Worm (Caenorhabditis elegans) whole organism, L2 larva: ENCODE results near the gene Y39A3B.1.

ENCODE experiments used
- C34F6.9 ChIP-seq: fragments of 150-350 bp; optimal IDR thresholded peaks from 2 replicates; lab custom pipeline; 2014; ENCODE audit warnings: missing biosample characterization, missing genetic modification characterization
- R02D3.7 ChIP-seq: fragments of 150-350 bp; optimal IDR thresholded peaks from 2 replicates; lab custom pipeline; 2014; ENCODE audit warnings: missing biosample characterization, missing genetic modification characterization
- Y55F3AM.14 ChIP-seq: fragments of 200-800 bp; sonication (Bioruptor generic); optimal IDR thresholded peaks from 2 replicates; lab custom pipeline; 2018; ENCODE audit warnings: mild to moderate bottlenecking, missing genetic modification characterization, missing compliant biosample characterization
- ZK546.5 ChIP-seq: sonication (generic microtip); optimal IDR thresholded peaks from 2 replicates; lab custom pipeline; 2017; ENCODE audit warnings: missing biosample characterization, missing genetic modification characterization
- alr-1 ChIP-seq: fragments of 150-350 bp; optimal IDR thresholded peaks from 2 replicates; lab custom pipeline; 2014; ENCODE audit warnings: missing biosample characterization, missing genetic modification characterization
- aly-2 ChIP-seq: fragments of 150-350 bp; optimal IDR thresholded peaks from 2 replicates; lab custom pipeline; 2014; ENCODE audit warnings: missing biosample characterization, missing genetic modification characterization
- ama-1 ChIP-seq: fragments of 150-350 bp; optimal IDR thresholded peaks from 2 replicates; lab custom pipeline; 2018; ENCODE audit warnings: inconsistent platforms
- ceh-82 ChIP-seq: fragments of 150-350 bp; optimal IDR thresholded peaks from 2 replicates; lab custom pipeline; 2014; ENCODE audit warnings: missing biosample characterization, missing genetic modification characterization
- crh-2 ChIP-seq: sonication (generic microtip); optimal IDR thresholded peaks from 2 replicates; lab custom pipeline; 2017; ENCODE audit warnings: missing biosample characterization, missing genetic modification characterization
- dmd-4 ChIP-seq: sonication (generic microtip); optimal IDR thresholded peaks from 2 replicates; lab custom pipeline; 2017; ENCODE audit warnings: missing biosample characterization, missing genetic modification characterization
- egl-27 ChIP-seq: sonication (generic microtip); optimal IDR thresholded peaks from 3 replicates; lab custom pipeline; 2017; ENCODE audit warnings: missing biosample characterization, missing genetic modification reagents, missing genetic modification characterization
- fos-1 ChIP-seq: fragments of 150-350 bp; optimal IDR thresholded peaks from 2 replicates; lab custom pipeline; 2014; ENCODE audit warnings: missing biosample characterization, missing genetic modification characterization
- lin-11 ChIP-seq: fragments of 150-350 bp; sonication (generic microtip); optimal IDR thresholded peaks from 2 replicates; lab custom pipeline; 2014; ENCODE audit warnings: missing biosample characterization, missing genetic modification characterization, inconsistent platforms, mixed read lengths
- lin-13 ChIP-seq: fragments of 150-350 bp; optimal IDR thresholded peaks from 2 replicates; lab custom pipeline; 2014; ENCODE audit warnings: missing biosample characterization, missing genetic modification reagents, missing genetic modification characterization
- lsy-2 ChIP-seq, 2 experiments: fragments of 150-350 bp in 1 of 2; sonication (generic microtip) in 1 of 2; optimal IDR thresholded peaks; 2 replicates each; lab custom pipeline; 2014 to 2017; ENCODE audit warnings: missing biosample characterization in 2 of 2, missing genetic modification characterization in 2 of 2
- mab-5 ChIP-seq: fragments of 150-350 bp; optimal IDR thresholded peaks from 2 replicates; lab custom pipeline; 2014; ENCODE audit warnings: missing biosample characterization, missing genetic modification characterization
- mbf-1 ChIP-seq: sonication (generic microtip); optimal IDR thresholded peaks from 2 replicates; lab custom pipeline; 2017; ENCODE audit warnings: missing biosample characterization, missing genetic modification characterization
- nhr-12 ChIP-seq: fragments of 150-350 bp; optimal IDR thresholded peaks from 2 replicates; lab custom pipeline; 2014; ENCODE audit warnings: missing biosample characterization, missing genetic modification characterization
- nhr-129 ChIP-seq: fragments of 150-350 bp; optimal IDR thresholded peaks from 2 replicates; lab custom pipeline; 2014; ENCODE audit warnings: missing biosample characterization, missing genetic modification characterization
- nhr-21 ChIP-seq: fragments of 150-350 bp; optimal IDR thresholded peaks from 2 replicates; lab custom pipeline; 2014; ENCODE audit warnings: missing biosample characterization, missing genetic modification characterization
- nhr-23 ChIP-seq: fragments of 150-350 bp; optimal IDR thresholded peaks from 2 replicates; lab custom pipeline; 2014; ENCODE audit warnings: missing biosample characterization, missing genetic modification reagents, missing genetic modification characterization
- nhr-237 ChIP-seq: fragments of 150-350 bp; optimal IDR thresholded peaks from 2 replicates; lab custom pipeline; 2014; ENCODE audit warnings: missing biosample characterization, missing genetic modification characterization
- nhr-25 ChIP-seq: fragments of 150-350 bp; sonication (generic microtip); optimal IDR thresholded peaks from 3 replicates; lab custom pipeline; 2014; ENCODE audit warnings: missing biosample characterization, missing genetic modification characterization
- nhr-77 ChIP-seq: fragments of 150-350 bp; optimal IDR thresholded peaks from 2 replicates; lab custom pipeline; 2014; ENCODE audit warnings: missing biosample characterization, missing genetic modification characterization
- peb-1 ChIP-seq: fragments of 150-350 bp; optimal IDR thresholded peaks from 2 replicates; lab custom pipeline; 2014; ENCODE audit warnings: missing biosample characterization, missing genetic modification characterization
- sem-4 ChIP-seq: fragments of 150-350 bp; optimal IDR thresholded peaks from 2 replicates; lab custom pipeline; 2014; ENCODE audit warnings: missing biosample characterization, missing genetic modification reagents, missing genetic modification characterization
- skn-1 ChIP-seq: sonication (generic microtip); optimal IDR thresholded peaks from 2 replicates; lab custom pipeline; 2017; ENCODE audit warnings: missing biosample characterization, missing genetic modification characterization
- sma-3 ChIP-seq: sonication (generic microtip); optimal IDR thresholded peaks from 2 replicates; lab custom pipeline; 2016; ENCODE audit warnings: missing genetic modification reagents, missing genetic modification characterization, missing compliant biosample characterization
- snpc-4 ChIP-seq: fragments of 150-350 bp; optimal IDR thresholded peaks from 2 replicates; lab custom pipeline; 2014; ENCODE audit warnings: missing biosample characterization, missing genetic modification characterization
- unc-39 ChIP-seq: fragments of 150-350 bp; optimal IDR thresholded peaks from 2 replicates; lab custom pipeline; 2014; ENCODE audit warnings: missing biosample characterization, missing genetic modification characterization
- unc-55 ChIP-seq: fragments of 150-350 bp; sonication (generic microtip); optimal IDR thresholded peaks from 3 replicates; lab custom pipeline; 2014; ENCODE audit warnings: missing biosample characterization, missing genetic modification reagents, missing genetic modification characterization
- unc-62 ChIP-seq: fragments of 150-350 bp; optimal IDR thresholded peaks from 2 replicates; lab custom pipeline; 2014; ENCODE audit warnings: missing biosample characterization, missing genetic modification reagents, missing genetic modification characterization
- zag-1 ChIP-seq: fragments of 150-350 bp; optimal IDR thresholded peaks from 2 replicates; lab custom pipeline; 2014; ENCODE audit warnings: missing biosample characterization, missing genetic modification characterization
- ztf-11 ChIP-seq: sonication (generic microtip); optimal IDR thresholded peaks from 2 replicates; lab custom pipeline; 2017; ENCODE audit warnings: missing biosample characterization, missing genetic modification characterization

The Y39A3B.1 gene

ce11 chrIII:1984860-1985259 is 21.0 kb upstream of the Y39A3B.1 start, which contains the start of gene Y39A3B.7:
TSS of gene Y39A3B.7 (minus strand) at chrIII:1984960.
- TF ChIP-seq dmd-4 (no peak), lsy-2 (tag; optimal IDR thresholded peaks at IDR 0.05; lab: Kevin White, UChicago) (no peak), alr-1 (tag; lab: Kevin White, UChicago) (no peak), nhr-237 (tag; lab: Kevin White, UChicago) (no peak)

ce11 chrIII:1987693-1988092 is 18.1 kb upstream of the Y39A3B.1 start, which contains the start of gene Y39A3B.8:
TSS of gene Y39A3B.8 (plus strand) at chrIII:1987993.
- TF ChIP-seq nhr-12 (tag; lab: Kevin White, UChicago) (no peak), lin-13 (GFP tag; lab: Kevin White, UChicago) (no peak)

- TF ChIP-seq egl-27 (no peak), lin-11 (tag; lab: Kevin White, UChicago) (no peak), sem-4 (no peak), nhr-21 (no peak), nhr-129 (tag; lab: Kevin White, UChicago) (no peak), nhr-77 (tag; lab: Kevin White, UChicago) (no peak), zag-1 (no peak), snpc-4 (tag; lab: Kevin White, UChicago) (no peak)
These were observed 15.9 kb upstream of the Y39A3B.1 start for ce11 chrIII:1989940-1990339.

ce11 chrIII:1997569-1997968 is 8.3 kb upstream of the Y39A3B.1 start, which contains the start of gene lgc-42:
TSS of gene lgc-42 (plus strand) at chrIII:1997869.
- TF ChIP-seq C34F6.9 (tag; lab: Kevin White, UChicago) (no peak), zag-1 (no peak)

- no peak for TF ChIP-seq ZK546.5
- TF ChIP-seq ztf-11 (tag; lab: Kevin White, UChicago), result no peak
- TF ChIP-seq unc-39 (tag; lab: Kevin White, UChicago), result no peak
- no peak for TF ChIP-seq crh-2
- TF ChIP-seq ama-1 (lab: Kevin White, UChicago), result no peak
- no peak for TF ChIP-seq peb-1
- TF ChIP-seq nhr-25 (tag; lab: Kevin White, UChicago), result no peak
- TF ChIP-seq skn-1 (tag; lab: Kevin White, UChicago), result no peak
- no peak for TF ChIP-seq dmd-4
- TF ChIP-seq Y55F3AM.14 (GFP tag; lab: Kevin White, UChicago), result no peak
- no peak for TF ChIP-seq fos-1 (tag; lab: Kevin White, UChicago)
- no peak for TF ChIP-seq mab-5 (tag; lab: Kevin White, UChicago)
- TF ChIP-seq unc-62, result no peak
- no peak for TF ChIP-seq nhr-237 (tag; lab: Kevin White, UChicago)
- no peak for TF ChIP-seq nhr-21
- no peak for TF ChIP-seq zag-1
- no peak for TF ChIP-seq ceh-82 (tag; lab: Kevin White, UChicago)
- TF ChIP-seq, all 48 proteins: peak for 0
These were observed 4.6 kb upstream of the Y39A3B.1 start for ce11 chrIII:2001210-2001609.

ce11 chrIII:2006937-2007336 is 1.1 kb downstream of the Y39A3B.1 start:
- TF ChIP-seq unc-39 (tag; lab: Kevin White, UChicago) (no peak), ZK546.5 (no peak), lsy-2 (tag; optimal IDR thresholded peaks at IDR 0.05; lab: Kevin White, UChicago) (no peak), nhr-25 (tag; lab: Kevin White, UChicago) (no peak)

ce11 chrIII:2008334-2008733 is 2.5 kb downstream of the Y39A3B.1 start:
- TF ChIP-seq crh-2, result no peak

ce11 chrIII:2008894-2009293 is 3.1 kb downstream of the Y39A3B.1 start:
- no peak for TF ChIP-seq unc-55
- TF ChIP-seq egl-27, result no peak
- TF ChIP-seq sma-3, result no peak
- TF ChIP-seq mbf-1 (tag; lab: Kevin White, UChicago), result no peak
- TF ChIP-seq crh-2, result no peak
- no peak for TF ChIP-seq nhr-23 (tag; lab: Kevin White, UChicago)
- TF ChIP-seq aly-2, result no peak
- TF ChIP-seq snpc-4 (tag; lab: Kevin White, UChicago), result no peak
- TF ChIP-seq R02D3.7, result no peak
